Worm (Caenorhabditis elegans) whole organism, L4 larva: ENCODE measurements around the gene F01F1.14.

Experiments used
- T20F7.1 ChIP-seq: fragments of 200-800 bp; sonication (Bioruptor generic); optimal IDR thresholded peaks from 2 replicates; lab custom pipeline; 2018; ENCODE audit warnings: mild to moderate bottlenecking, missing genetic modification characterization, missing compliant biosample characterization
- ZK546.5 ChIP-seq, 2 experiments: sonication (generic microtip); optimal IDR thresholded peaks; 2 replicates each; lab custom pipeline; 2017; ENCODE audit warnings: missing biosample characterization in 2 of 2, missing genetic modification characterization in 2 of 2
- nhr-28 ChIP-seq: fragments of 150-350 bp; optimal IDR thresholded peaks from 2 replicates; lab custom pipeline; 2014; ENCODE audit warnings: missing biosample characterization, missing genetic modification characterization
- php-3 ChIP-seq: fragments of 200-800 bp; sonication (Bioruptor generic); IDR thresholded peaks from 2 replicates; pipeline ENCODE4 v1.3.6; 2022; ENCODE audit warnings: missing genetic modification reagents, missing genetic modification characterization, missing compliant biosample characterization
- pqm-1 ChIP-seq: sonication (generic microtip); optimal IDR thresholded peaks from 2 replicates; lab custom pipeline; 2017; ENCODE audit warnings: missing biosample characterization, missing genetic modification characterization
- zag-1 ChIP-seq: fragments of 150-350 bp; optimal IDR thresholded peaks from 2 replicates; lab custom pipeline; 2014; ENCODE audit warnings: missing biosample characterization, missing genetic modification characterization
- zip-2 ChIP-seq: fragments of 150-350 bp; optimal IDR thresholded peaks from 2 replicates; lab custom pipeline; 2014; ENCODE audit warnings: missing biosample characterization, missing genetic modification characterization

- TF ChIP-seq zag-1 (no peak), php-3 (no peak), nhr-28 (tag; lab: Kevin White, UChicago) (no peak), zip-2 (tag; lab: Kevin White, UChicago) (no peak), pqm-1 (tag; lab: Kevin White, UChicago) (no peak), ZK546.5 (tag; optimal IDR thresholded peaks at IDR 0.05; lab: Kevin White, UChicago) (no peak), T20F7.1 (GFP tag; lab: Kevin White, UChicago) (no peak)
Measured at ce11 chrIII:5882284-5882683, 439 bp downstream of the F01F1.14 start.
